Worm (Caenorhabditis elegans): Measurements from ENCODE around the gene C45G9.9.

C45G9.9 gene

DNA sequence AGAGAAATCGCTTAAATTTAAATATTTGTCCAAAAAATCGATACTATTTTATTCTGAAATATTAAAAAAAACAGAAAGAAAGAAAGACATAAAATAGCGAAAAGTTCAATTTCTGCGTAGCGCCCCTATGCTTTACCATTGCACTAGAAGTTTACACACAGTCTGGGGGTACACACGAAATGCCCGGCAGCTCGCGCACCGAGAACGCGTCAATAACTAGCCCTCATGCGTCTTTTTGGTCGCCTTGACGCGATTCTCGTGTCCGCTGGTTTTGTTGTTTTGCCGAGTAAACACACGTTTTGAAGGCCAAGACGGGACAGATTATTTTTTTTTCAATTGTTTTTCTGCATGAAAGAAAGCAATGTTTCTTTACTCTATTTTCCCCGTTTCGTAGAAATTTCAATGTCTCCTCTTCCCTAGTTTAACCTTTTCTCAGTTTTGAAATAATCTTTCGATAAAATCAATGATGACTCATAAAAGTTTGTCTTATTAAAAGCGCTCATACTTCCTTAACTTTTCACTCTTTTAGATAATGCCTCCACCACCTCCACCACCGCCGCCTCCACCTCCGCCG, 37.4 kb downstream of the C45G9.9 start, which contains the start of gene wip-1 (continued):
- TF ChIP-seq nhr-237 (tag; optimal IDR thresholded peaks at IDR 0.05), result no peak
- peak; percentile 96 for TF ChIP-seq skn-1 (tag; optimal IDR thresholded peaks at IDR 0.05)
- TF ChIP-seq nhr-67 (tag; optimal IDR thresholded peaks at IDR 0.05), result no peak
- TF ChIP-seq tbx-2 (tag; optimal IDR thresholded peaks at IDR 0.05), result peak; percentile 95
- TF ChIP-seq egl-27 (tag; optimal IDR thresholded peaks at IDR 0.05), result peak; percentile 95
- peak; percentile 88 for TF ChIP-seq nhr-77 (tag; optimal IDR thresholded peaks at IDR 0.05)
- TF ChIP-seq pha-4 (tag; optimal IDR thresholded peaks at IDR 0.05), result peak; percentile 100
- TF ChIP-seq elt-3 (tag; optimal IDR thresholded peaks at IDR 0.05), result peak; percentile 5 to 73 (median 6)
- TF ChIP-seq nhr-28 (tag; optimal IDR thresholded peaks at IDR 0.05), result peak; percentile 49
- TF ChIP-seq mml-1 (tag; optimal IDR thresholded peaks at IDR 0.05), result no peak
- TF ChIP-seq aly-2 (tag; optimal IDR thresholded peaks at IDR 0.05), result peak; percentile 62
- TF ChIP-seq nhr-23 (tag; optimal IDR thresholded peaks at IDR 0.05), result peak; percentile 99
- TF ChIP-seq ceh-16 (tag; optimal IDR thresholded peaks at IDR 0.05), result peak; percentile 68
- TF ChIP-seq ztf-4 (tag; optimal IDR thresholded peaks at IDR 0.05), result peak; percentile 83

DNA sequence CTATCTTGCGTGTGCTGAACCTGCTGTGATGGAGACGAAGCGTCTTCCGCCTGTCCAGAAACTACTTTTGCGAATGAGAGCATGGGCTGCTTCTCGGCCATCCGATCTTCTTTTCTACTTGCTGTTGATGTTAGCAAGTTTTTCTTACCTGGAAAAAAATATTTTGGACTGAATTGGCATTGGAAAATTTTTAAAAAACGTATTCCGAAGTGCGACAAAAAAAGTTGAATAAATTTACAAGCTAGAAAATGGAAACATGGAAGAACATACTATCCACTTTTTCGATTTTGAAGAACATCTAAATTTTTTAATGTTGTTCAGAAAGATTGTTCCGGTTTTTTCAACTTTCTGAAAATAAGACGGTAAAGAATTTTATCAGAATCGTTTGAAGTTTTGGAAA, 38.1 kb downstream of the C45G9.9 start, which contains the start of gene larp-1:
Gene larp-1 (minus strand): TSS at position 101 of the 400 bp plus-strand sequence.
- TF ChIP-seq ZK546.5 (tag; optimal IDR thresholded peaks at IDR 0.05), result no peak
- no peak for TF ChIP-seq eor-1 (tag; optimal IDR thresholded peaks at IDR 0.05)
- TF ChIP-seq fkh-2 (tag; optimal IDR thresholded peaks at IDR 0.05), result no peak
- no peak for TF ChIP-seq mml-1 (tag; optimal IDR thresholded peaks at IDR 0.05)
- TF ChIP-seq nhr-25 (tag; optimal IDR thresholded peaks at IDR 0.05), result no peak
- TF ChIP-seq jun-1 (tag; optimal IDR thresholded peaks at IDR 0.05), result no peak
- TF ChIP-seq ama-1 (optimal IDR thresholded peaks at IDR 0.05), result no peak
- no peak for TF ChIP-seq snpc-4 (tag; optimal IDR thresholded peaks at IDR 0.05)
- TF ChIP-seq nhr-23 (tag; optimal IDR thresholded peaks at IDR 0.05), result no peak
- no peak for TF ChIP-seq pqm-1 (tag; optimal IDR thresholded peaks at IDR 0.05)
- no peak for TF ChIP-seq ztf-4 (tag; optimal IDR thresholded peaks at IDR 0.05)
- no peak for TF ChIP-seq nhr-67 (tag; optimal IDR thresholded peaks at IDR 0.05)
- TF ChIP-seq nhr-237 (tag; optimal IDR thresholded peaks at IDR 0.05), result no peak
- TF ChIP-seq ceh-16 (tag; optimal IDR thresholded peaks at IDR 0.05), result no peak
- no peak for TF ChIP-seq nhr-28 (tag; optimal IDR thresholded peaks at IDR 0.05)
- TF ChIP-seq unc-62 (GFP tag; optimal IDR thresholded peaks at IDR 0.05), result no peak
- TF ChIP-seq egl-5 (tag; optimal IDR thresholded peaks at IDR 0.05), result no peak

DNA sequence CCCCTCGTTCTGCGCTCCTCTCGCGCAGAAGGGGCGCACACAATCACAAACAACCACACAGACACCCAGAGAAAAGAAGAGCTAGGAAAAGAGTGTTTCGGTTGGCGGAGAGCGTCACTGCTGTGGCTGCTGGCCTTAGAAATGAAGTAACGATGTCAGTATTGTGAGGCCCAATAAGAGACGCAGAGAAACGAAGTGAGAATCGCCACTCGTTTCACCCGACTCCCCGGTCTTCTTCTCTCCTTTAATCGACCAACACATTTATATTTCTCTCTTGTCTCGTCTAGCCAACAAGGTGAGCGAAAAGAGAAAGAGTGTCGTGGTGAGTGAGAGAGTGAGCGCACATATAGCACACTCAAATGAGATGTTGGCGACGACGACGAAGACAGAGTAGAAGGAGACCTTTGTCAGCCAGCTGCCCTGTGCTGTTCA, 41.7 kb downstream of the C45G9.9 start:
- TF ChIP-seq ztf-4 (tag; optimal IDR thresholded peaks at IDR 0.05) (peak; percentile 66), elt-3 (tag; optimal IDR thresholded peaks at IDR 0.05) (no peak), pha-4 (tag; optimal IDR thresholded peaks at IDR 0.05) (peak; percentile 87), ztf-11 (tag; optimal IDR thresholded peaks at IDR 0.05) (no peak), mdl-1 (tag; optimal IDR thresholded peaks at IDR 0.05) (peak; percentile 41), unc-62 (GFP tag; optimal IDR thresholded peaks at IDR 0.05) (peak; percentile 51), R02D3.7 (tag; optimal IDR thresholded peaks at IDR 0.05) (peak; percentile 55), nhr-28 (tag; optimal IDR thresholded peaks at IDR 0.05) (no peak), snpc-4 (tag; optimal IDR thresholded peaks at IDR 0.05) (peak; percentile 74), fkh-2 (tag; optimal IDR thresholded peaks at IDR 0.05) (no peak), hmg-11 (tag; optimal IDR thresholded peaks at IDR 0.05) (peak; percentile 93), nhr-67 (tag; optimal IDR thresholded peaks at IDR 0.05) (no peak), lin-39 (tag; optimal IDR thresholded peaks at IDR 0.05) (peak; percentile 95), ceh-9 (tag; optimal IDR thresholded peaks at IDR 0.05) (no peak), nhr-23 (tag; optimal IDR thresholded peaks at IDR 0.05) (peak; percentile 83), nhr-12 (tag; optimal IDR thresholded peaks at IDR 0.05) (no peak), nhr-77 (tag; optimal IDR thresholded peaks at IDR 0.05) (no peak), nhr-43 (tag; optimal IDR thresholded peaks at IDR 0.05; ENCODE audit: poor library complexity, severe bottlenecking) (no peak), nhr-25 (tag; optimal IDR thresholded peaks at IDR 0.05) (peak; percentile 91), nhr-11 (tag; optimal IDR thresholded peaks at IDR 0.05) (peak; percentile 89), elt-1 (tag; optimal IDR thresholded peaks at IDR 0.05) (peak; percentile 63), daf-12 (tag; optimal IDR thresholded peaks at IDR 0.05) (no peak), nfya-1 (tag; optimal IDR thresholded peaks at IDR 0.05; ENCODE audit: insufficient read depth) (peak; percentile 91), zag-1 (tag; optimal IDR thresholded peaks at IDR 0.05) (no peak), egl-5 (tag; optimal IDR thresholded peaks at IDR 0.05) (peak; percentile 26), pqm-1 (tag; optimal IDR thresholded peaks at IDR 0.05) (peak; percentile 38), elt-2 (tag; optimal IDR thresholded peaks at IDR 0.05) (peak; percentile 66), jun-1 (tag; optimal IDR thresholded peaks at IDR 0.05) (peak; percentile 90), lsy-12 (tag; optimal IDR thresholded peaks at IDR 0.05) (peak; percentile 76), lin-15B (tag; optimal IDR thresholded peaks at IDR 0.05) (peak; percentile 73), tbx-2 (tag; optimal IDR thresholded peaks at IDR 0.05) (peak; percentile 76), skn-1 (tag; optimal IDR thresholded peaks at IDR 0.05) (peak; percentile 38), egl-27 (tag; optimal IDR thresholded peaks at IDR 0.05) (peak; percentile 64), fkh-10 (GFP tag; optimal IDR thresholded peaks at IDR 0.05) (peak; percentile 12), nhr-237 (tag; optimal IDR thresholded peaks at IDR 0.05) (no peak), eor-1 (tag; optimal IDR thresholded peaks at IDR 0.05) (no peak), ZK546.5 (tag; optimal IDR thresholded peaks at IDR 0.05) (no peak), aly-2 (tag; optimal IDR thresholded peaks at IDR 0.05) (no peak), sea-2 (GFP tag; optimal IDR thresholded peaks at IDR 0.05) (no peak), ceh-82 (tag; optimal IDR thresholded peaks at IDR 0.05) (no peak), ama-1 (optimal IDR thresholded peaks at IDR 0.05) (peak; percentile 44), ceh-16 (tag; optimal IDR thresholded peaks at IDR 0.05) (peak; percentile 12), unc-39 (tag; optimal IDR thresholded peaks at IDR 0.05) (no peak)

Data from whole organism, L3 larva.